Fruit fly (Drosophila melanogaster): ENCODE data around the gene gogo.

dm6 chr3L:20299110-20299509 lies 4.2 kb upstream of the gogo start, which contains the start of gene SCCRO4:
- no peak for TF ChIP-seq pad (GFP tag; optimal IDR thresholded peaks at IDR 0.05)
- TF ChIP-seq kay (GFP tag; ENCODE audit: borderline replicate concordance) = no peak
- TF ChIP-seq CG7101 (tag; optimal IDR thresholded peaks at IDR 0.05) = no peak
- TF ChIP-seq CG11617 (GFP tag; optimal IDR thresholded peaks at IDR 0.05) = no peak
- no peak for TF ChIP-seq tj (GFP tag; optimal IDR thresholded peaks at IDR 0.05)
- TF ChIP-seq CG33017 (tag; optimal IDR thresholded peaks at IDR 0.05) = no peak
- no peak for TF ChIP-seq CG7045 (GFP tag; optimal IDR thresholded peaks at IDR 0.05)
- no peak for TF ChIP-seq CG1620 (GFP tag; optimal IDR thresholded peaks at IDR 0.05)
- TF ChIP-seq CG12768 (GFP tag; optimal IDR thresholded peaks at IDR 0.05) = no peak
- TF ChIP-seq CG5204 (GFP tag; optimal IDR thresholded peaks at IDR 0.05) = no peak

All from whole organism, adult.